Worm (Caenorhabditis elegans) whole organism, early embryonic: ENCODE data around the gene pitr-2.

Experiments used
- ama-1 ChIP-seq: fragments of 150-350 bp; optimal IDR thresholded peaks from 2 replicates; lab custom pipeline; 2014
- ceh-13 ChIP-seq: fragments of 200-800 bp; sonication (Bioruptor generic); optimal IDR thresholded peaks from 2 replicates; lab custom pipeline; 2018; ENCODE audit warnings: mild to moderate bottlenecking, missing genetic modification characterization, missing compliant biosample characterization
- ets-7 ChIP-seq: sonication (generic microtip); optimal IDR thresholded peaks from 2 replicates; lab custom pipeline; 2016; ENCODE audit warnings: missing genotype, missing genetic modification characterization, missing compliant biosample characterization

ce11 chrV:9183718-9184441 lies 46.4 kb upstream of the pitr-2 start:
- TF ChIP-seq ama-1 (lab: Kevin White, UChicago) (no peak), ets-7 (tag; lab: Kevin White, UChicago) (no peak), ceh-13 (GFP tag; lab: Kevin White, UChicago) (no peak)
